Worm (Caenorhabditis elegans) whole organism, late embryonic: Measurements from ENCODE around the gene sre-19.

Source experiments
- ceh-31 ChIP-seq: sonication (generic microtip); optimal IDR thresholded peaks from 2 replicates; lab custom pipeline; 2016; ENCODE audit warnings: missing genetic modification characterization, missing compliant biosample characterization
- elt-2 ChIP-seq: sonication (generic microtip); optimal IDR thresholded peaks from 2 replicates; lab custom pipeline; 2016; ENCODE audit warnings: missing genetic modification reagents, missing genetic modification characterization, missing compliant biosample characterization
- pha-4 ChIP-seq: fragments of 150-350 bp; optimal IDR thresholded peaks from 2 replicates; lab custom pipeline; 2018; ENCODE audit warnings: missing biosample characterization, missing genetic modification reagents, missing genetic modification characterization
- sdc-2 ChIP-seq: sonication (generic microtip); optimal IDR thresholded peaks from 2 replicates; lab custom pipeline; 2016; ENCODE audit warnings: missing genotype, missing genetic modification characterization, missing compliant biosample characterization
- tbx-7 ChIP-seq: sonication (generic microtip); optimal IDR thresholded peaks from 2 replicates; lab custom pipeline; 2016; ENCODE audit warnings: missing genotype, missing genetic modification characterization, missing compliant biosample characterization

- TF ChIP-seq tbx-7 (no peak), pha-4 (tag; lab: Kevin White, UChicago) (no peak), ceh-31 (tag; lab: Kevin White, UChicago) (no peak), sdc-2 (tag; lab: Kevin White, UChicago) (no peak), elt-2 (tag; lab: Kevin White, UChicago) (no peak)
Observed at ce11 chrIV:12200812-12201211, 37.9 kb downstream of the sre-19 start.
